Worm (Caenorhabditis elegans) whole organism, L4/young adult: ENCODE data around the gene F44E2.7.

Experiments
- W03F9.2 ChIP-seq: fragments of 150-350 bp; optimal IDR thresholded peaks from 2 replicates; lab custom pipeline; 2014; ENCODE audit warnings: missing biosample characterization, missing genetic modification characterization
- dao-5 ChIP-seq: sonication (generic microtip); optimal IDR thresholded peaks from 2 replicates; lab custom pipeline; 2016; ENCODE audit warnings: missing genotype, missing genetic modification characterization, moderate library complexity, missing compliant biosample characterization
- him-1 ChIP-seq: sonication (generic microtip); optimal IDR thresholded peaks from 2 replicates; lab custom pipeline; 2016; ENCODE audit warnings: missing genotype, missing genetic modification reagents, missing genetic modification characterization, missing compliant biosample characterization

Gene F44E2.7

ce11 chrIII:8848372-8848771 is at the start of gene F44E2.7:
F44E2.7 (minus strand) TSS chrIII:8848472.
- TF ChIP-seq W03F9.2 (tag; lab: Kevin White, UChicago): no peak
- no peak for TF ChIP-seq him-1 (tag; lab: Kevin White, UChicago)
- no peak for TF ChIP-seq dao-5 (tag; lab: Kevin White, UChicago)

DNA sequence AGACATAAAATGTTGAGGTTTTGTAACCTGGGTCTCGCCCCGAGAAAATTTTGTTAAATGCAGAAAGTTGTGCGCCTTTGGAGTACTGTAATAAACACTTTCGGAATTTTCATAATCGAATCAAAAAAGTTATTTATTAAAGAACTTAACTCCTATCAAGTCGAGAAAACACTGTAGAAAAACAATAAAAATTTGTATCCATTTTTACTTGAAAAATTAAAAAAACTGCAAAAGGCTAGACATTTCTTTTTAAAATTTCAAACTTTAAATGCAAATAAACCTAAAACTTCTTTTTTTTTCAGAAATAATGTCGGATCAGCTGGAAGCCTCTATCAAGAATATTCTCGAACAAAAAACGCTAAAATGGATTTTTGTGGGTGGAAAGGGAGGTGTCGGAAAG is 46.5 kb upstream of the F44E2.7 start, which contains the start of gene asna-1:
asna-1 (plus strand) TSS at position 301 of the 400 bp plus-strand sequence.
- TF ChIP-seq W03F9.2 (tag; lab: Kevin White, UChicago): no peak
- no peak for TF ChIP-seq him-1 (tag; lab: Kevin White, UChicago)
- TF ChIP-seq dao-5 (tag; lab: Kevin White, UChicago): no peak

DNA sequence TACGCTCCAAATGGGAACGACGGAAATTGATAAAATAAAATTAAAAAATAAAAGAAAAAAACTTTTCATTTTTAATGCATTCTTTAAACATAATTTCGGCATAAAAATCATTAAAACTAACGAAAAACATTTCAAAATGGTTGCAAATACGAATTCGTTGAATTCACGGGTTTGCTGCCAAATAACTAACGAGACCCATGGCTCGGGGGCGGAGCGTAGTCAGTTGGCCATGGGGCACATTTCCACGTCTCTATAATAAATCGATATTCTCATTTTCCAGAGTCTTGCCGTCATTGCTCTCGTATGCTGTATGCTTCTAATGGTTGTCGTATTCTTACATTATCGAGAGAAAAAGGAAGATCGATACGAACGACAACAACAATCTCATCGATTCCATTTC is 45.2 kb upstream of the F44E2.7 start, which contains the start of gene ZK637.4:
ZK637.4 (plus strand) TSS at position 301 of the 400 bp plus-strand sequence.
- TF ChIP-seq dao-5 (tag; lab: Kevin White, UChicago) (no peak), him-1 (tag; lab: Kevin White, UChicago) (no peak), W03F9.2 (tag; lab: Kevin White, UChicago) (no peak)

DNA sequence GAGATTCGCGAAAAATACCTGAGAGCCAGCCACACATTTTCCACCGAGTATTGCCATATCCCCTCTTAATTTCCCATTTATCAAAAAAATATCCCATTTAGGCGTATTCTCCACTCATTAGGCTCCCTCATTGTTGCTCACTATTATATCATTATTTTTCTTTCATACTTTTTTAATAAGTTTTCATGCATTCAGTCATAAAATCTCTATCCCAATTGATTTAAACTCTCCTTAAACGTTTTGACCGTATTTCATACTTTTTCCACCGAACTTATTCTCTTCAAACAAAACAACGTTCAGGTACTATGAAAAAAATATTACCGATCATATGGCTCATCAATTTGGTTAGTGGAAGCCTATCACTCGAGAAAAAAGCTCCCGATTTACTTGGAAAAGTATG is 41.7 kb upstream of the F44E2.7 start, which contains the start of gene lnkn-1:
lnkn-1 (plus strand) TSS at position 301 of the 400 bp plus-strand sequence.
- no peak for TF ChIP-seq W03F9.2 (tag; lab: Kevin White, UChicago)
- no peak for TF ChIP-seq dao-5 (tag; lab: Kevin White, UChicago)
- no peak for TF ChIP-seq him-1 (tag; lab: Kevin White, UChicago)

ce11 chrIII:8888956-8889355 is 40.7 kb upstream of the F44E2.7 start, which contains the start of gene ZK637.14:
ZK637.14 (minus strand) TSS chrIII:8889156.
- TF ChIP-seq W03F9.2 (tag; lab: Kevin White, UChicago): peak; percentile 53
- TF ChIP-seq him-1 (tag; lab: Kevin White, UChicago): no peak
- TF ChIP-seq dao-5 (tag; lab: Kevin White, UChicago): no peak

ce11 chrIII:8887184-8887801 is 39.0 kb upstream of the F44E2.7 start, which contains the start of gene famh-136:
famh-136 (plus strand) TSS chrIII:8887751.
- TF ChIP-seq him-1 (tag; lab: Kevin White, UChicago) (peak; percentile 50), W03F9.2 (tag; lab: Kevin White, UChicago) (peak; percentile 94), dao-5 (tag; lab: Kevin White, UChicago) (no peak)

- TF ChIP-seq dao-5 (tag; lab: Kevin White, UChicago): no peak
- TF ChIP-seq him-1 (tag; lab: Kevin White, UChicago): peak; percentile 2
- TF ChIP-seq W03F9.2 (tag; lab: Kevin White, UChicago): no peak
Observed at ce11 chrIII:8886309-8886708, 38.0 kb upstream of the F44E2.7 start.

- TF ChIP-seq W03F9.2 (tag; lab: Kevin White, UChicago) (no peak), him-1 (tag; lab: Kevin White, UChicago) (no peak), dao-5 (tag; lab: Kevin White, UChicago) (no peak)
Observed at ce11 chrIII:8885150-8885549, 36.9 kb upstream of the F44E2.7 start, which contains the start of gene svop-1. svop-1 (minus strand) TSS chrIII:8885488.

- TF ChIP-seq dao-5 (tag; lab: Kevin White, UChicago) (no peak), W03F9.2 (tag; lab: Kevin White, UChicago) (no peak), him-1 (tag; lab: Kevin White, UChicago) (no peak)
Observed at ce11 chrIII:8882333-8882732, 34.1 kb upstream of the F44E2.7 start.

ce11 chrIII:8878960-8879359 is 30.7 kb upstream of the F44E2.7 start:
- TF ChIP-seq W03F9.2 (tag; lab: Kevin White, UChicago) (no peak), dao-5 (tag; lab: Kevin White, UChicago) (no peak), him-1 (tag; lab: Kevin White, UChicago) (no peak)

ce11 chrIII:8877002-8877401 is 28.7 kb upstream of the F44E2.7 start, which contains the start of gene K01F9.2:
K01F9.2 (minus strand) TSS chrIII:8877128.
- no peak for TF ChIP-seq W03F9.2 (tag; lab: Kevin White, UChicago)
- no peak for TF ChIP-seq dao-5 (tag; lab: Kevin White, UChicago)
- no peak for TF ChIP-seq him-1 (tag; lab: Kevin White, UChicago)

DNA sequence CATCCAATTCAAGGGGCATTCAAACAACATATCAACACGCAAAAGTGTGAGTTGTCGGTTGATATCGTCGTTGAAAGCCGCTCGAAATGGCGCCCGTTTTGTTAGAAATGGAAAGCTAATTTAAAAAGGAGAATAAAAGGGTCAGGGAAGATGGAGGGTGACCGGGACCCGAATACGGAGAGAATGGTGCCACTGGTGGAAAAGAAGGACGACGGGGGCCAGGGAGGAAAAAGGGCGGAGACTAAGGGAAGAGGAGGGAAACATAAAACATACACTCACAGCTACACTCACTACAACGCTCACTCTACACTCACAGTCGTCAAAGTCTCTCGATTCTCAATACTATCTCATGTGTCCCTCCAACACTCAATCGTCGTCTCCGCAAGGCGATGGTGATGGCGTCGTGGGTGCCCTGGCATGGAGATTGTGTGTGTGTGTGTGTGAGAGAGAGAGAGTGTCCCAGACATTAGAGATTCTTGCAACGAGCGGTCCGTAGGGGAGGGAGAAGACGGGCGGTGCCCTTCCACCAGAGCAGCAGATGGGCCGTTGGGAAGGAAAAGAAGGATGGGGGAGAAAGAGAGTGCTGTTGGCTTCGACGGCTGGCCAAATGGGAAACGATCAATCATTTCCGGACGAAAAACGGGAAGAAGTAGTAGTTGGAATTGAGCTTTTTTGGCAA is 25.9 kb upstream of the F44E2.7 start:
- TF ChIP-seq him-1 (tag; lab: Kevin White, UChicago) (peak; percentile 86), W03F9.2 (tag; lab: Kevin White, UChicago) (no peak)

- TF ChIP-seq him-1 (tag; lab: Kevin White, UChicago) (peak; percentile 60), W03F9.2 (tag; lab: Kevin White, UChicago) (no peak), dao-5 (tag; lab: Kevin White, UChicago) (no peak)
Observed at ce11 chrIII:8873045-8873457, 24.8 kb upstream of the F44E2.7 start.
